Fruit fly (Drosophila melanogaster) whole organism, adult: Measurements from ENCODE around the gene Elo68alpha.

Experiments used
- CG11617 ChIP-seq: fragments of 200-800 bp; sonication (Bioruptor generic); optimal IDR thresholded peaks from 2 replicates; lab custom pipeline; 2017; ENCODE audit warnings: mild to moderate bottlenecking, missing biosample characterization, missing genetic modification reagents, missing genetic modification characterization
- CG12768 ChIP-seq: fragments of 200-800 bp; sonication (Bioruptor generic); optimal IDR thresholded peaks from 2 replicates; lab custom pipeline; 2017; ENCODE audit warnings: missing biosample characterization, missing genetic modification characterization, mild to moderate bottlenecking, moderate library complexity, missing genetic modification reagents
- CG1620 ChIP-seq: fragments of 200-800 bp; sonication (Bioruptor generic); optimal IDR thresholded peaks from 2 replicates; lab custom pipeline; 2016; ENCODE audit warnings: missing biosample characterization, missing genetic modification characterization
- CG33017 ChIP-seq: fragments of 200-800 bp; sonication (Bioruptor generic); optimal IDR thresholded peaks from 2 replicates; lab custom pipeline; 2018; ENCODE audit warnings: missing biosample characterization, mild to moderate bottlenecking, missing genetic modification characterization, moderate library complexity
- cic ChIP-seq: fragments of 200-800 bp; sonication (Bioruptor generic); optimal IDR thresholded peaks from 2 replicates; lab custom pipeline; 2017; ENCODE audit warnings: missing biosample characterization, mild to moderate bottlenecking, missing genetic modification characterization, moderate library complexity
- cnc ChIP-seq, 2 experiments: fragments of >200 bp; optimal IDR thresholded peaks; 2 replicates each; lab custom pipeline; 2017
- toe ChIP-seq: fragments of 200-800 bp; sonication (Bioruptor generic); optimal IDR thresholded peaks from 2 replicates; lab custom pipeline; 2016; ENCODE audit warnings: missing biosample characterization, missing genetic modification characterization

dm6 chr3L:11061200-11061599, 41.6 kb downstream of the Elo68alpha start, which contains the start of the genes CG6321 and Blos2:
- peak; percentile 6 for TF ChIP-seq cic (GFP tag; lab: Kevin White, UChicago)
- no peak for TF ChIP-seq toe (GFP tag; lab: Kevin White, UChicago)
- TF ChIP-seq CG33017 = peak; percentile 87
- TF ChIP-seq CG11617 (GFP tag; lab: Kevin White, UChicago) = peak; percentile 81
- no peak for TF ChIP-seq cnc (optimal IDR thresholded peaks at IDR 0.05; lab: Kevin White, UChicago)
- peak; percentile 13 for TF ChIP-seq CG1620 (GFP tag; lab: Kevin White, UChicago)
- peak; percentile 75 for TF ChIP-seq CG12768 (GFP tag; lab: Kevin White, UChicago)
